Worm (Caenorhabditis elegans) whole organism, early embryonic: ENCODE data around the gene eif-2Bepsilon.

Source experiments
- ama-1 ChIP-seq: fragments of 150-350 bp; optimal IDR thresholded peaks from 2 replicates; lab custom pipeline; 2014
- ceh-13 ChIP-seq: fragments of 200-800 bp; sonication (Bioruptor generic); optimal IDR thresholded peaks from 2 replicates; lab custom pipeline; 2018; ENCODE audit warnings: mild to moderate bottlenecking, missing genetic modification characterization, missing compliant biosample characterization
- flt-1 ChIP-seq: fragments of 200-800 bp; sonication (Bioruptor generic); IDR thresholded peaks from 2 replicates; pipeline ENCODE4 v1.3.6; 2022; ENCODE audit warnings: missing genetic modification characterization, missing compliant biosample characterization

ce11 chrII:8625163-8625562, 36.5 kb upstream of the eif-2Bepsilon start, which contains the start of gene sptf-2:
- TF ChIP-seq ceh-13 (GFP tag; lab: Kevin White, UChicago) (no peak), flt-1 (no peak), ama-1 (lab: Kevin White, UChicago) (no peak)
